Fruit fly (Drosophila melanogaster) whole organism, pupa: ENCODE measurements around the gene CG2256.

Experiments used
- CG10348 ChIP-seq: fragments of 200-800 bp; sonication (Bioruptor generic); IDR thresholded peaks from 2 replicates; pipeline ENCODE4 v1.3.6; 2022; ENCODE audit warnings: missing biosample characterization, missing genetic modification characterization
- CG12605 ChIP-seq: fragments of 200-800 bp; sonication (Bioruptor generic); IDR thresholded peaks from 2 replicates; pipeline ENCODE4 v1.3.6; 2022; ENCODE audit warnings: missing biosample characterization, missing genetic modification characterization
- CG13204 ChIP-seq: fragments of 200-800 bp; sonication (Bioruptor generic); optimal IDR thresholded peaks from 2 replicates; lab custom pipeline; 2018; ENCODE audit warnings: missing biosample characterization, mild to moderate bottlenecking, missing genetic modification characterization, moderate library complexity
- CG14655 ChIP-seq: fragments of 200-800 bp; sonication (Bioruptor generic); optimal IDR thresholded peaks from 3 replicates; lab custom pipeline; 2017; ENCODE audit warnings: mild to moderate bottlenecking, missing biosample characterization, missing genetic modification reagents, missing genetic modification characterization
- CG15710 ChIP-seq: fragments of 200-800 bp; sonication (Bioruptor generic); optimal IDR thresholded peaks from 2 replicates; lab custom pipeline; 2018; ENCODE audit warnings: missing biosample characterization, mild to moderate bottlenecking, missing genetic modification characterization, moderate library complexity
- CG17806 ChIP-seq: fragments of 200-800 bp; sonication (Bioruptor generic); optimal IDR thresholded peaks from 2 replicates; lab custom pipeline; 2018; ENCODE audit warnings: missing biosample characterization, mild to moderate bottlenecking, missing genetic modification characterization, moderate library complexity
- CG32121 ChIP-seq: fragments of 200-800 bp; sonication (Bioruptor generic); IDR thresholded peaks from 2 replicates; pipeline ENCODE4 v1.3.6; 2022; ENCODE audit warnings: missing biosample characterization, missing genetic modification characterization
- CG34367 ChIP-seq: fragments of 200-800 bp; sonication (Bioruptor generic); optimal IDR thresholded peaks from 2 replicates; lab custom pipeline; 2018; ENCODE audit warnings: missing biosample characterization, mild to moderate bottlenecking, missing genetic modification characterization
- CG4496 ChIP-seq: fragments of 200-800 bp; sonication (Bioruptor generic); IDR thresholded peaks from 3 replicates; pipeline ENCODE4 v1.3.6; 2022; ENCODE audit warnings: missing biosample characterization, missing genetic modification characterization
- CG8159 ChIP-seq: fragments of 200-800 bp; sonication (Bioruptor generic); optimal IDR thresholded peaks from 3 replicates; lab custom pipeline; 2018; ENCODE audit warnings: missing biosample characterization, mild to moderate bottlenecking, missing genetic modification characterization, moderate library complexity
- CG8301 ChIP-seq: fragments of 200-800 bp; sonication (Bioruptor generic); optimal IDR thresholded peaks from 2 replicates; lab custom pipeline; 2018; ENCODE audit warnings: missing biosample characterization, mild to moderate bottlenecking, missing genetic modification characterization
- CG9948 ChIP-seq: fragments of 200-800 bp; sonication (Bioruptor generic); optimal IDR thresholded peaks from 2 replicates; lab custom pipeline; 2018; ENCODE audit warnings: missing biosample characterization, mild to moderate bottlenecking, missing genetic modification characterization, moderate library complexity
- D1 ChIP-seq: fragments of 200-800 bp; sonication (Bioruptor generic); optimal IDR thresholded peaks from 2 replicates; lab custom pipeline; 2018; ENCODE audit warnings: missing biosample characterization, mild to moderate bottlenecking, missing genetic modification characterization, moderate library complexity
- EcR ChIP-seq: fragments of 200-800 bp; sonication (Bioruptor generic); optimal IDR thresholded peaks from 3 replicates; lab custom pipeline; 2019; ENCODE audit warnings: missing biosample characterization, missing genetic modification characterization, mild to moderate bottlenecking, moderate library complexity, missing genetic modification reagents
- Ets98B ChIP-seq: fragments of 200-800 bp; sonication (Bioruptor generic); IDR thresholded peaks from 2 replicates; pipeline ENCODE4 v1.3.6; 2022; ENCODE audit warnings: missing biosample characterization, missing genetic modification characterization
- Pif1A ChIP-seq: fragments of 200-800 bp; sonication (Bioruptor generic); optimal IDR thresholded peaks from 3 replicates; lab custom pipeline; 2016; ENCODE audit warnings: missing biosample characterization, missing genetic modification characterization
- Pif1B ChIP-seq: fragments of 200-800 bp; sonication (Bioruptor generic); optimal IDR thresholded peaks from 3 replicates; lab custom pipeline; 2016; ENCODE audit warnings: missing biosample characterization, missing genetic modification characterization
- Snoo ChIP-seq: fragments of 200-800 bp; sonication (Bioruptor generic); optimal IDR thresholded peaks from 3 replicates; lab custom pipeline; 2017; ENCODE audit warnings: missing biosample characterization, mild to moderate bottlenecking, missing genetic modification characterization, inconsistent platforms
- fd96Ca ChIP-seq: fragments of 200-800 bp; sonication (Bioruptor generic); IDR thresholded peaks from 3 replicates; pipeline ENCODE4 v1.3.6; 2022; ENCODE audit warnings: missing biosample characterization, missing genetic modification characterization
- gl ChIP-seq: fragments of 200-800 bp; sonication (Bioruptor generic); optimal IDR thresholded peaks from 2 replicates; lab custom pipeline; 2018; ENCODE audit warnings: missing biosample characterization, mild to moderate bottlenecking, missing genetic modification characterization
- rn ChIP-seq: fragments of 200-800 bp; sonication (Bioruptor generic); IDR thresholded peaks from 2 replicates; pipeline ENCODE4 v1.3.6; 2022; ENCODE audit warnings: missing biosample characterization, missing genetic modification characterization

Gene CG2256

dm6 chrX:8100026-8100825 lies 13.2 kb upstream of the CG2256 start:
- TF ChIP-seq D1 (tag; lab: Kevin White, UChicago): peak; percentile 34
- peak; percentile 79 for TF ChIP-seq CG17806 (tag; lab: Kevin White, UChicago)
- peak; percentile 81 for TF ChIP-seq CG9948 (tag; lab: Kevin White, UChicago)
- TF ChIP-seq CG13204 (GFP tag; lab: Kevin White, UChicago): peak; percentile 46
- TF ChIP-seq Ets98B (GFP tag; lab: Robert Waterston, UW): peak; percentile 91
- TF ChIP-seq CG32121: peak; percentile 87
- TF ChIP-seq CG12605 (GFP tag; lab: Robert Waterston, UW): peak; percentile 85
- TF ChIP-seq Snoo (tag; lab: Kevin White, UChicago): peak; percentile 54
- TF ChIP-seq CG8301 (tag; lab: Kevin White, UChicago): peak; percentile 75
- TF ChIP-seq Pif1A (GFP tag; lab: Kevin White, UChicago): peak; percentile 78
- TF ChIP-seq rn (GFP tag; lab: Robert Waterston, UW): peak; percentile 25; the same call in 1 of the 2 replicates
- TF ChIP-seq gl (tag; lab: Kevin White, UChicago): peak; percentile 55
- peak; percentile 83 for TF ChIP-seq CG14655 (GFP tag; lab: Kevin White, UChicago)
- peak; percentile 82 for TF ChIP-seq CG8159 (tag; lab: Kevin White, UChicago)
- peak; percentile 93 for TF ChIP-seq CG4496 (GFP tag; lab: Robert Waterston, UW)
- TF ChIP-seq CG10348 (GFP tag; lab: Robert Waterston, UW): 0 out of 2 replicates have a peak, but pooled peaks have one; percentile 24
- peak; percentile 70 for TF ChIP-seq Pif1B (GFP tag; lab: Kevin White, UChicago)
- peak; percentile 84 for TF ChIP-seq fd96Ca (GFP tag; lab: Robert Waterston, UW)
- TF ChIP-seq CG34367 (tag; lab: Kevin White, UChicago): peak; percentile 71
- peak; percentile 77 for TF ChIP-seq CG15710 (tag; lab: Kevin White, UChicago)
- TF ChIP-seq EcR (GFP tag; lab: Kevin White, UChicago): no peak

dm6 chrX:8093722-8094177 lies 6.7 kb upstream of the CG2256 start, which contains the start of gene UbcE2H:
TSS of gene UbcE2H (minus strand) at chrX:8094064.
- no peak for TF ChIP-seq CG17806 (tag; lab: Kevin White, UChicago)
- TF ChIP-seq CG4496 (GFP tag; lab: Robert Waterston, UW): no peak
- TF ChIP-seq D1 (tag; lab: Kevin White, UChicago): peak; percentile 39
- TF ChIP-seq rn (GFP tag; lab: Robert Waterston, UW): no peak
- no peak for TF ChIP-seq CG15710 (tag; lab: Kevin White, UChicago)
- peak; percentile 36 for TF ChIP-seq Pif1A (GFP tag; lab: Kevin White, UChicago)
- peak; percentile 28 for TF ChIP-seq Pif1B (GFP tag; lab: Kevin White, UChicago)
- no peak for TF ChIP-seq CG8159 (tag; lab: Kevin White, UChicago)
- TF ChIP-seq CG13204 (GFP tag; lab: Kevin White, UChicago): no peak

dm6 chrX:8092893-8093721 lies 6.1 kb upstream of the CG2256 start:
- TF ChIP-seq CG13204 (GFP tag; lab: Kevin White, UChicago) (no peak), CG8159 (tag; lab: Kevin White, UChicago) (peak; percentile 35), CG4496 (GFP tag; lab: Robert Waterston, UW) (no peak), CG9948 (tag; lab: Kevin White, UChicago) (no peak), EcR (GFP tag; lab: Kevin White, UChicago) (peak; percentile 93), Snoo (tag; lab: Kevin White, UChicago) (no peak), CG15710 (tag; lab: Kevin White, UChicago) (no peak), CG32121 (no peak; the same call in 1 of the 2 replicates)

dm6 chrX:8092075-8092682 lies 5.2 kb upstream of the CG2256 start:
- TF ChIP-seq gl (tag; lab: Kevin White, UChicago): peak; percentile 84
- TF ChIP-seq Pif1A (GFP tag; lab: Kevin White, UChicago): peak; percentile 91
- TF ChIP-seq CG34367 (tag; lab: Kevin White, UChicago): peak; percentile 92
- TF ChIP-seq CG9948 (tag; lab: Kevin White, UChicago): peak; percentile 95
- peak; percentile 94 for TF ChIP-seq Snoo (tag; lab: Kevin White, UChicago)
- peak; percentile 95 for TF ChIP-seq CG17806 (tag; lab: Kevin White, UChicago)
- TF ChIP-seq D1 (tag; lab: Kevin White, UChicago): peak; percentile 87
- TF ChIP-seq Ets98B (GFP tag; lab: Robert Waterston, UW): peak; percentile 93
- no peak for TF ChIP-seq EcR (GFP tag; lab: Kevin White, UChicago)
- peak; percentile 97 for TF ChIP-seq CG15710 (tag; lab: Kevin White, UChicago)
- peak; percentile 95 for TF ChIP-seq CG4496 (GFP tag; lab: Robert Waterston, UW)
- TF ChIP-seq CG32121: peak; percentile 95
- TF ChIP-seq rn (GFP tag; lab: Robert Waterston, UW): peak; percentile 83
- peak; percentile 90 for TF ChIP-seq CG12605 (GFP tag; lab: Robert Waterston, UW)
- peak; percentile 97 for TF ChIP-seq CG8159 (tag; lab: Kevin White, UChicago)
- peak; percentile 98 for TF ChIP-seq CG14655 (GFP tag; lab: Kevin White, UChicago)
- TF ChIP-seq fd96Ca (GFP tag; lab: Robert Waterston, UW): peak; percentile 72; the same call in 2 of the 3 replicates
- TF ChIP-seq CG8301 (tag; lab: Kevin White, UChicago): peak; percentile 95
- TF ChIP-seq Pif1B (GFP tag; lab: Kevin White, UChicago): peak; percentile 93
- peak; percentile 85 for TF ChIP-seq CG10348 (GFP tag; lab: Robert Waterston, UW)
- peak; percentile 87 for TF ChIP-seq CG13204 (GFP tag; lab: Kevin White, UChicago)
